Fruit fly (Drosophila melanogaster): ENCODE data around the gene Golgin104.
A peak's percentile ranks its signal among the peaks of the same experiment; 100 is the strongest.

Golgin104 gene

DNA sequence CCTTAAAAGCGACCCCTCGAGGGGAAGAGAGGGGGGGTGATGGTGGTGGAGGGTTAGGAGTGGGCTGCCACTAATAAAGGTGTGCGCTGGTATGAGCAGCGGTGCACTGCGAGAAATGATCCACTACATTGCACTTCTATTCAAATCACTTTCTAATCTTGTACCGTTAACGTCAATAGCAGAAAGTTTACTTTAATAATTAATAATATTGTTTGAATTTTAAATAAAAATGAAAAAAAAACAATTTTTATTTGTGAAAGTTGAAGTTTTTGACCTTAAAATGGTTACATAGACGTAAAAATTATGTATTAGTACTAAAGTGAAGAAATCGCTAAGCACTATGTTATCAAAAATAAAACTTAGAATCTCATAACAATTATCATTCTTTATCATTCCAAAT is 41.1 kb upstream of the Golgin104 start (continued):
- peak; percentile 43; the same call in 1 of the 2 replicates for TF ChIP-seq CG31441 (GFP tag; IDR thresholded peaks at IDR 0.05)
- no peak for TF ChIP-seq Dek (tag; optimal IDR thresholded peaks at IDR 0.05)
- TF ChIP-seq CG10321 (GFP tag; IDR thresholded peaks at IDR 0.05) = no peak
- TF ChIP-seq CG15269 (tag; optimal IDR thresholded peaks at IDR 0.05) = peak; percentile 51
- TF ChIP-seq CG7839 (tag; optimal IDR thresholded peaks at IDR 0.05) = peak; percentile 40
- no peak for TF ChIP-seq CG30020 (tag; optimal IDR thresholded peaks at IDR 0.05)
- TF ChIP-seq CG17385 (GFP tag; optimal IDR thresholded peaks at IDR 0.05) = peak; percentile 13
- TF ChIP-seq kni (GFP tag; optimal IDR thresholded peaks at IDR 0.05) = no peak
- TF ChIP-seq psq (GFP tag; optimal IDR thresholded peaks at IDR 0.05) = no peak
- no peak for TF ChIP-seq pita (GFP tag; optimal IDR thresholded peaks at IDR 0.05)
- no peak for TF ChIP-seq Spps (tag; optimal IDR thresholded peaks at IDR 0.05)
- no peak for TF ChIP-seq Ssrp (tag; optimal IDR thresholded peaks at IDR 0.05)
- TF ChIP-seq CG13894 (tag; optimal IDR thresholded peaks at IDR 0.05) = no peak
- TF ChIP-seq hkb (optimal IDR thresholded peaks at IDR 0.05) = no peak
- 0 out of 2 replicates have a peak, but pooled peaks have one; percentile 13 for TF ChIP-seq hkb (GFP tag; IDR thresholded peaks at IDR 0.05)
- TF ChIP-seq kay (GFP tag; optimal IDR thresholded peaks at IDR 0.05) = no peak
- TF ChIP-seq CG7745 (tag; optimal IDR thresholded peaks at IDR 0.05) = no peak
- TF ChIP-seq ro (GFP tag; IDR thresholded peaks at IDR 0.05) = no peak
- TF ChIP-seq Dll (GFP tag; IDR thresholded peaks at IDR 0.05; ENCODE audit: partially characterized antibody) = no peak
- 0 out of 2 replicates have a peak, but pooled peaks have one; percentile 29 for TF ChIP-seq CG32772 (GFP tag; IDR thresholded peaks at IDR 0.05)
- no peak for TF ChIP-seq CG1233 (GFP tag; optimal IDR thresholded peaks at IDR 0.05)
- no peak for TF ChIP-seq mirr (GFP tag; optimal IDR thresholded peaks at IDR 0.05)
- no peak for TF ChIP-seq emc (GFP tag; optimal IDR thresholded peaks at IDR 0.05)
- peak; percentile 1 for TF ChIP-seq CG10267 (tag; optimal IDR thresholded peaks at IDR 0.05)
- no peak for TF ChIP-seq Bgb (GFP tag; IDR thresholded peaks at IDR 0.05; ENCODE audit: partially characterized antibody)
- no peak for TF ChIP-seq pho (GFP tag; optimal IDR thresholded peaks at IDR 0.05)
- no peak for TF ChIP-seq CG8388 (GFP tag; optimal IDR thresholded peaks at IDR 0.05)
- TF ChIP-seq NC2β (GFP tag; optimal IDR thresholded peaks at IDR 0.05) = no peak
- TF ChIP-seq CG4328 (GFP tag; optimal IDR thresholded peaks at IDR 0.05) = no peak
- TF ChIP-seq CG18764 (GFP tag; optimal IDR thresholded peaks at IDR 0.05) = no peak
- no peak for TF ChIP-seq CG6854 (GFP tag; optimal IDR thresholded peaks at IDR 0.05)
- TF ChIP-seq CG3847 (GFP tag; IDR thresholded peaks at IDR 0.05) = no peak
- no peak for TF ChIP-seq lbe (GFP tag; optimal IDR thresholded peaks at IDR 0.05)
- no peak for TF ChIP-seq sim (GFP tag; IDR thresholded peaks at IDR 0.05)
- TF ChIP-seq CG10979 (tag; optimal IDR thresholded peaks at IDR 0.05) = peak; percentile 37
- peak; percentile 8 for TF ChIP-seq CG14710 (tag; optimal IDR thresholded peaks at IDR 0.05)
- TF ChIP-seq CG1529 (GFP tag; optimal IDR thresholded peaks at IDR 0.05) = no peak
- TF ChIP-seq HLH4C (GFP tag; IDR thresholded peaks at IDR 0.05; ENCODE audit: partially characterized antibody) = no peak
- no peak for TF ChIP-seq dimm (GFP tag; IDR thresholded peaks at IDR 0.05)
- no peak for TF ChIP-seq CG3065 (GFP tag; optimal IDR thresholded peaks at IDR 0.05)
- no peak for TF ChIP-seq Med (GFP tag)
- TF ChIP-seq CG16779 (GFP tag; IDR thresholded peaks at IDR 0.05) = no peak
- TF ChIP-seq nau (GFP tag; optimal IDR thresholded peaks at IDR 0.05) = no peak
- TF ChIP-seq Sry-β (GFP tag; optimal IDR thresholded peaks at IDR 0.05) = no peak
- TF ChIP-seq sug (tag; optimal IDR thresholded peaks at IDR 0.05) = no peak
- no peak for TF ChIP-seq CG2875 (GFP tag; optimal IDR thresholded peaks at IDR 0.05)
- TF ChIP-seq CG18262 (tag; optimal IDR thresholded peaks at IDR 0.05) = peak; percentile 24
- no peak for TF ChIP-seq Elba2 (GFP tag; optimal IDR thresholded peaks at IDR 0.05)
- no peak for TF ChIP-seq CG14050 (GFP tag; IDR thresholded peaks at IDR 0.05)
- peak; percentile 23 for TF ChIP-seq Sox102F (GFP tag; optimal IDR thresholded peaks at IDR 0.05)
- no peak for TF ChIP-seq BEAF-32 (GFP tag; optimal IDR thresholded peaks at IDR 0.05)
